Fruit fly (Drosophila melanogaster) ovary, adult (tissue): Measurements from ENCODE around the gene Cdc7.

Experiments
- CG17801 ChIP-seq: fragments of 200-800 bp; optimal IDR thresholded peaks from 2 replicates; lab custom pipeline; 2019; ENCODE audit warnings: missing biosample characterization, mild to moderate bottlenecking, missing genetic modification characterization, moderate library complexity; ENCODE audit not compliant: partially characterized antibody

The Cdc7 gene

dm6 chrX:6641602-6642001, 12.7 kb upstream of the Cdc7 start:
- peak; percentile 81 for TF ChIP-seq CG17801

dm6 chrX:6642593-6643257, 11.6 kb upstream of the Cdc7 start:
- TF ChIP-seq CG17801, result no peak

- no peak for TF ChIP-seq CG17801
Measured at dm6 chrX:6646846-6647245, 7.5 kb upstream of the Cdc7 start.

- peak; percentile 93 for TF ChIP-seq CG17801
Measured at dm6 chrX:6656023-6656594, 1.8 kb downstream of the Cdc7 start.

dm6 chrX:6656626-6657558, 2.6 kb downstream of the Cdc7 start:
- peak; percentile 78 for TF ChIP-seq CG17801

- TF ChIP-seq CG17801, result no peak
Measured at dm6 chrX:6659919-6660318, 5.6 kb downstream of the Cdc7 start.

dm6 chrX:6661392-6661837, 7.1 kb downstream of the Cdc7 start, which contains the start of the genes CG3224 and Ctr1A:
TSS of gene CG3224 (minus strand) at chrX:6661462.
TSS of gene Ctr1A (plus strand) at chrX:6661647.
- no peak for TF ChIP-seq CG17801

- TF ChIP-seq CG17801, result no peak
Measured at dm6 chrX:6661880-6662279, 7.5 kb downstream of the Cdc7 start.

dm6 chrX:6662378-6662777, 8.0 kb downstream of the Cdc7 start:
- TF ChIP-seq CG17801, result no peak

- no peak for TF ChIP-seq CG17801
Measured at dm6 chrX:6662876-6663551, 8.7 kb downstream of the Cdc7 start.

dm6 chrX:6663976-6664375, 9.6 kb downstream of the Cdc7 start:
- no peak for TF ChIP-seq CG17801

dm6 chrX:6673637-6674487, 19.5 kb downstream of the Cdc7 start, which contains the start of the genes CG3198 and Mcm6:
TSS of gene CG3198 (minus strand) at chrX:6673973.
TSS of gene Mcm6 (plus strand) at chrX:6674387.
- no peak for TF ChIP-seq CG17801

dm6 chrX:6677826-6678489, 23.6 kb downstream of the Cdc7 start, which contains the start of gene Fum1:
TSS of gene Fum1 (plus strand) at chrX:6678424.
- TF ChIP-seq CG17801, result peak; percentile 58

- TF ChIP-seq CG17801, result peak; percentile 88
Measured at dm6 chrX:6678635-6679501, 24.5 kb downstream of the Cdc7 start, which contains the start of gene ND-ASHI. TSS of gene ND-ASHI (minus strand) at chrX:6679118.
